Fruit fly (Drosophila melanogaster) whole organism, embryonic: Measurements from ENCODE around the gene CG16965.

Experiments used
- Abd-B ChIP-seq: fragments of 200-800 bp; sonication (Bioruptor generic); optimal IDR thresholded peaks from 2 replicates; lab custom pipeline; 2018; ENCODE audit warnings: missing biosample characterization, mild to moderate bottlenecking, missing genetic modification characterization, moderate library complexity
- Ada2b ChIP-seq: fragments of 200-800 bp; sonication (Bioruptor generic); IDR thresholded peaks from 2 replicates; pipeline ENCODE4 v1.3.6; 2022; ENCODE audit warnings: missing biosample characterization, missing genetic modification characterization
- BEAF-32 ChIP-seq: fragments of 200-800 bp; sonication (Bioruptor generic); optimal IDR thresholded peaks from 3 replicates; lab custom pipeline; 2017; ENCODE audit warnings: missing biosample characterization, missing genetic modification characterization, mild to moderate bottlenecking, moderate library complexity, missing genetic modification reagents
- C15 ChIP-seq: fragments of 200-800 bp; sonication (Bioruptor generic); IDR thresholded peaks from 3 replicates; pipeline ENCODE4 v1.3.6; 2022; ENCODE audit warnings: missing biosample characterization, missing genetic modification characterization
- CG10147 ChIP-seq: fragments of 200-800 bp; sonication (Bioruptor generic); optimal IDR thresholded peaks from 2 replicates; lab custom pipeline; 2019; ENCODE audit warnings: missing biosample characterization, mild to moderate bottlenecking, missing genetic modification characterization, moderate library complexity
- CG10321 ChIP-seq: fragments of 200-800 bp; sonication (Bioruptor generic); IDR thresholded peaks from 2 replicates; pipeline ENCODE4 v1.3.6; 2022; ENCODE audit warnings: missing biosample characterization, missing genetic modification characterization
- CG12391 ChIP-seq: fragments of 200-800 bp; sonication (Bioruptor generic); optimal IDR thresholded peaks from 3 replicates; lab custom pipeline; 2018; ENCODE audit warnings: missing biosample characterization, mild to moderate bottlenecking, missing genetic modification characterization, moderate library complexity
- CG13424 ChIP-seq: fragments of 200-800 bp; sonication (Bioruptor generic); optimal IDR thresholded peaks from 2 replicates; lab custom pipeline; 2019; ENCODE audit warnings: missing biosample characterization, mild to moderate bottlenecking, missing genetic modification characterization, moderate library complexity
- CG14014 ChIP-seq: fragments of 200-800 bp; sonication (Bioruptor generic); IDR thresholded peaks from 2 replicates; pipeline ENCODE4 v1.3.6; 2022; ENCODE audit warnings: missing biosample characterization, missing genetic modification characterization
- CG14667 ChIP-seq: fragments of 200-800 bp; sonication (Bioruptor generic); IDR thresholded peaks from 2 replicates; pipeline ENCODE4 v1.3.6; 2022; ENCODE audit warnings: missing biosample characterization, missing genetic modification characterization
- CG16863 ChIP-seq: fragments of 200-800 bp; sonication (Bioruptor generic); optimal IDR thresholded peaks from 3 replicates; lab custom pipeline; 2016; ENCODE audit warnings: missing biosample characterization, missing genetic modification characterization
- CG17612 ChIP-seq: fragments of 200-800 bp; sonication (Bioruptor generic); IDR thresholded peaks from 2 replicates; pipeline ENCODE4 v1.3.6; 2022; ENCODE audit warnings: missing biosample characterization, missing genetic modification characterization
- CG17802 ChIP-seq: fragments of 200-800 bp; sonication (Bioruptor generic); optimal IDR thresholded peaks from 2 replicates; lab custom pipeline; 2018; ENCODE audit warnings: missing biosample characterization, mild to moderate bottlenecking, missing genetic modification characterization, moderate library complexity
- CG18476 ChIP-seq: fragments of 200-800 bp; sonication (Bioruptor generic); optimal IDR thresholded peaks from 2 replicates; lab custom pipeline; 2016; ENCODE audit warnings: missing biosample characterization, mild to moderate bottlenecking, missing genetic modification characterization
- CG30020 ChIP-seq: fragments of 200-800 bp; optimal IDR thresholded peaks from 2 replicates; lab custom pipeline; 2019; ENCODE audit warnings: missing biosample characterization, mild to moderate bottlenecking, missing genetic modification characterization, moderate library complexity
- CG30431 ChIP-seq: fragments of 200-800 bp; sonication (Bioruptor generic); optimal IDR thresholded peaks from 2 replicates; lab custom pipeline; 2017; ENCODE audit warnings: missing biosample characterization, missing genetic modification characterization
- CG4404 ChIP-seq: fragments of 200-800 bp; sonication (Bioruptor generic); IDR thresholded peaks from 2 replicates; pipeline ENCODE4 v1.3.6; 2022; ENCODE audit warnings: missing biosample characterization, missing genetic modification characterization
- CG6765 ChIP-seq: fragments of 200-800 bp; sonication (Bioruptor generic); optimal IDR thresholded peaks from 3 replicates; lab custom pipeline; 2017; ENCODE audit warnings: missing biosample characterization, mild to moderate bottlenecking, missing genetic modification characterization
- CG7357 ChIP-seq: fragments of 200-800 bp; sonication (Bioruptor generic); IDR thresholded peaks from 3 replicates; pipeline ENCODE4 v1.3.6; 2022; ENCODE audit warnings: missing biosample characterization, missing genetic modification characterization
- CG8765 ChIP-seq: fragments of 200-800 bp; sonication (Bioruptor generic); IDR thresholded peaks from 2 replicates; pipeline ENCODE4 v1.3.6; 2022; ENCODE audit warnings: missing biosample characterization, missing genetic modification characterization
- CHES-1-like ChIP-seq: fragments of 200-800 bp; sonication (Bioruptor generic); optimal IDR thresholded peaks from 2 replicates; lab custom pipeline; 2016; ENCODE audit warnings: missing biosample characterization, missing genetic modification characterization
- Doc3 ChIP-seq: fragments of 200-800 bp; sonication (Bioruptor generic); IDR thresholded peaks from 3 replicates; pipeline ENCODE4 v1.3.6; 2022; ENCODE audit warnings: missing biosample characterization, missing genetic modification characterization; ENCODE audit not compliant: partially characterized antibody
- Fer2 ChIP-seq: fragments of 200-800 bp; sonication (Bioruptor generic); optimal IDR thresholded peaks from 2 replicates; lab custom pipeline; 2018; ENCODE audit warnings: missing biosample characterization, mild to moderate bottlenecking, missing genetic modification characterization, moderate library complexity
- Hey ChIP-seq: fragments of 200-800 bp; sonication (Bioruptor generic); optimal IDR thresholded peaks from 3 replicates; lab custom pipeline; 2018; ENCODE audit warnings: missing biosample characterization, mild to moderate bottlenecking, missing genetic modification characterization
- Lhr ChIP-seq: fragments of 200-800 bp; sonication (Bioruptor generic); optimal IDR thresholded peaks from 3 replicates; lab custom pipeline; 2017; ENCODE audit warnings: mild to moderate bottlenecking, missing biosample characterization, missing genetic modification reagents, missing genetic modification characterization
- MBD-R2 ChIP-seq: fragments of 200-800 bp; sonication (Bioruptor generic); IDR thresholded peaks from 2 replicates; pipeline ENCODE4 v1.3.6; 2022; ENCODE audit warnings: missing biosample characterization, missing genetic modification characterization
- MESR4 ChIP-seq: fragments of 200-800 bp; sonication (Bioruptor generic); optimal IDR thresholded peaks from 2 replicates; lab custom pipeline; 2018; ENCODE audit warnings: missing biosample characterization, mild to moderate bottlenecking, missing genetic modification characterization, moderate library complexity
- Neu2 ChIP-seq: fragments of 200-800 bp; sonication (Bioruptor generic); optimal IDR thresholded peaks from 3 replicates; lab custom pipeline; 2016; ENCODE audit warnings: missing biosample characterization, missing genetic modification characterization, borderline replicate concordance
- Stat92E ChIP-seq, 3 experiments: fragments of >200 bp in 2 of 3; fragments of 200-800 bp in 1 of 3; sonication (Bioruptor generic) in 1 of 3; optimal IDR thresholded peaks; 2 replicates each; lab custom pipeline; 2017 to 2019; ENCODE audit warnings: missing biosample characterization in 3 of 3, missing genetic modification characterization in 3 of 3, mild to moderate bottlenecking in 1 of 3, moderate library complexity in 1 of 3
- Tbp ChIP-seq: fragments of >200 bp; optimal IDR thresholded peaks from 2 replicates; lab custom pipeline; 2018; ENCODE audit warnings: missing biosample characterization, missing genetic modification characterization
- Usf ChIP-seq: fragments of 200-800 bp; sonication (Bioruptor generic); optimal IDR thresholded peaks from 2 replicates; lab custom pipeline; 2017; ENCODE audit warnings: missing genotype, missing biosample characterization, missing genetic modification characterization
- ac ChIP-seq: fragments of 200-800 bp; sonication (Bioruptor generic); optimal IDR thresholded peaks from 3 replicates; lab custom pipeline; 2017; ENCODE audit warnings: missing biosample characterization, mild to moderate bottlenecking, missing genetic modification characterization
- ap ChIP-seq: fragments of 200-800 bp; sonication (Bioruptor generic); IDR thresholded peaks from 2 replicates; pipeline ENCODE4 v1.3.6; 2022; ENCODE audit warnings: missing biosample characterization, missing genetic modification characterization
- az2 ChIP-seq: fragments of 200-800 bp; sonication (Bioruptor generic); optimal IDR thresholded peaks from 3 replicates; lab custom pipeline; 2016; ENCODE audit warnings: missing biosample characterization, missing genetic modification characterization
- bcd ChIP-seq: fragments of 200-800 bp; sonication (Bioruptor generic); optimal IDR thresholded peaks from 2 replicates; lab custom pipeline; 2017; ENCODE audit warnings: missing biosample characterization, mild to moderate bottlenecking, missing genetic modification characterization
- dan ChIP-seq: fragments of 200-800 bp; sonication (Bioruptor generic); IDR thresholded peaks from 2 replicates; pipeline ENCODE4 v1.3.6; 2022; ENCODE audit warnings: missing biosample characterization, missing genetic modification characterization
- danr ChIP-seq: fragments of 200-800 bp; sonication (Bioruptor generic); IDR thresholded peaks from 2 replicates; pipeline ENCODE4 v1.3.6; 2022; ENCODE audit warnings: missing biosample characterization, missing genetic modification characterization
- emc ChIP-seq: fragments of 200-800 bp; sonication (Bioruptor generic); optimal IDR thresholded peaks from 2 replicates; lab custom pipeline; 2016; ENCODE audit warnings: missing biosample characterization, missing genetic modification characterization
- gcm2 ChIP-seq: fragments of 200-800 bp; sonication (Bioruptor generic); optimal IDR thresholded peaks from 2 replicates; lab custom pipeline; 2016; ENCODE audit warnings: missing biosample characterization, missing genetic modification characterization
- lilli ChIP-seq: fragments of 200-800 bp; sonication (Bioruptor generic); optimal IDR thresholded peaks from 3 replicates; lab custom pipeline; 2016; ENCODE audit warnings: missing biosample characterization, missing genetic modification characterization
- nom ChIP-seq: fragments of 200-800 bp; sonication (Bioruptor generic); optimal IDR thresholded peaks from 2 replicates; lab custom pipeline; 2017; ENCODE audit warnings: missing biosample characterization, missing genetic modification characterization, mild to moderate bottlenecking, moderate library complexity, missing genetic modification reagents
- pho ChIP-seq: fragments of 200-800 bp; sonication (Bioruptor generic); optimal IDR thresholded peaks from 2 replicates; lab custom pipeline; 2016; ENCODE audit warnings: missing biosample characterization, missing genetic modification characterization
- ro ChIP-seq: fragments of 200-800 bp; sonication (Bioruptor generic); IDR thresholded peaks from 2 replicates; pipeline ENCODE4 v1.3.6; 2022; ENCODE audit warnings: missing biosample characterization, missing genetic modification characterization
- sisA ChIP-seq: fragments of 200-800 bp; sonication (Bioruptor generic); IDR thresholded peaks from 2 replicates; pipeline ENCODE4 v1.3.6; 2022; ENCODE audit warnings: missing biosample characterization, missing genetic modification characterization
- slou ChIP-seq: fragments of 200-800 bp; sonication (Bioruptor generic); optimal IDR thresholded peaks from 3 replicates; lab custom pipeline; 2016; ENCODE audit warnings: missing biosample characterization, missing genetic modification characterization
- stc ChIP-seq: fragments of 200-800 bp; sonication (Bioruptor generic); IDR thresholded peaks from 2 replicates; pipeline ENCODE4 v1.3.6; 2022; ENCODE audit warnings: missing biosample characterization, missing genetic modification characterization
- sug ChIP-seq: fragments of 200-800 bp; optimal IDR thresholded peaks from 2 replicates; lab custom pipeline; 2019; ENCODE audit warnings: missing biosample characterization, mild to moderate bottlenecking, missing genetic modification characterization, moderate library complexity
- tin ChIP-seq: fragments of 200-800 bp; sonication (Bioruptor generic); optimal IDR thresholded peaks from 3 replicates; lab custom pipeline; 2016; ENCODE audit warnings: missing biosample characterization, missing genetic modification characterization
- wdn ChIP-seq: fragments of 200-800 bp; sonication (Bioruptor generic); IDR thresholded peaks from 2 replicates; pipeline ENCODE4 v1.3.6; 2022; ENCODE audit warnings: missing biosample characterization, missing genetic modification characterization

The CG16965 gene

dm6 chr2L:12011682-12012655 lies 30.6 kb downstream of the CG16965 start (continued):
- TF ChIP-seq CG4404 (GFP tag; lab: Robert Waterston, UW) = no peak
- TF ChIP-seq dan (GFP tag; lab: Robert Waterston, UW) = no peak
- TF ChIP-seq CG7357 (GFP tag; lab: Robert Waterston, UW) = peak; percentile 61; the same call in 2 of the 3 replicates
- TF ChIP-seq Doc3 (GFP tag; lab: Robert Waterston, UW) = no peak
- no peak for TF ChIP-seq CG14014 (GFP tag; lab: Robert Waterston, UW)
- TF ChIP-seq CG17802 = no peak
- TF ChIP-seq gcm2 (GFP tag; lab: Kevin White, UChicago) = peak; percentile 48
- peak; percentile 30 for TF ChIP-seq Usf (GFP tag; lab: Kevin White, UChicago)
- TF ChIP-seq ap = no peak
- no peak for TF ChIP-seq CG8765 (GFP tag; lab: Robert Waterston, UW)
- TF ChIP-seq CG6765 = peak; percentile 86
- TF ChIP-seq ac (GFP tag; lab: Kevin White, UChicago) = peak; percentile 0
- TF ChIP-seq CG14667 = no peak
- TF ChIP-seq lilli (GFP tag; lab: Kevin White, UChicago) = peak; percentile 86
- peak; percentile 10 for TF ChIP-seq Hey (tag; lab: Kevin White, UChicago)
- TF ChIP-seq CG10147 (GFP tag; lab: Kevin White, UChicago) = no peak
- TF ChIP-seq az2 (GFP tag; lab: Kevin White, UChicago) = peak; percentile 69
- TF ChIP-seq Stat92E (GFP tag; optimal IDR thresholded peaks at IDR 0.05; lab: Kevin White, UChicago) = peak in 1 of 3 experiments; percentile 74
- TF ChIP-seq CG13424 (tag; lab: Kevin White, UChicago) = peak; percentile 55
- peak; percentile 29 for TF ChIP-seq BEAF-32 (GFP tag; lab: Kevin White, UChicago)
- TF ChIP-seq MESR4 (GFP tag; lab: Kevin White, UChicago) = peak; percentile 4
- peak; percentile 0 for TF ChIP-seq CG30431 (GFP tag; lab: Kevin White, UChicago)
- TF ChIP-seq CHES-1-like = peak; percentile 91
- TF ChIP-seq bcd (GFP tag; lab: Kevin White, UChicago) = peak; percentile 75
- no peak for TF ChIP-seq stc (GFP tag; lab: Robert Waterston, UW)
- peak; percentile 68 for TF ChIP-seq CG16863
- TF ChIP-seq Lhr (GFP tag; lab: Kevin White, UChicago) = peak; percentile 98
- TF ChIP-seq emc (GFP tag; lab: Kevin White, UChicago) = peak; percentile 30
- TF ChIP-seq pho (GFP tag; lab: Kevin White, UChicago) = peak; percentile 78
- no peak for TF ChIP-seq wdn (GFP tag; lab: Robert Waterston, UW)
- no peak for TF ChIP-seq sisA
- no peak for TF ChIP-seq CG18476 (GFP tag; lab: Kevin White, UChicago)
- peak; percentile 23 for TF ChIP-seq Fer2
- no peak for TF ChIP-seq Ada2b (GFP tag; lab: Robert Waterston, UW)
- peak; percentile 56 for TF ChIP-seq Abd-B (GFP tag; lab: Kevin White, UChicago)
- peak; percentile 13 for TF ChIP-seq Neu2
- no peak for TF ChIP-seq MBD-R2 (GFP tag; lab: Robert Waterston, UW)
- TF ChIP-seq C15 (GFP tag; lab: Robert Waterston, UW) = no peak
- TF ChIP-seq Tbp (GFP tag; lab: Kevin White, UChicago) = no peak
- no peak for TF ChIP-seq CG17612 (GFP tag; lab: Robert Waterston, UW)
- no peak for TF ChIP-seq CG10321
- no peak for TF ChIP-seq ro (GFP tag; lab: Robert Waterston, UW)
- no peak for TF ChIP-seq danr
- TF ChIP-seq nom (GFP tag; lab: Kevin White, UChicago) = peak; percentile 88
- TF ChIP-seq CG12391 (tag; lab: Kevin White, UChicago) = peak; percentile 67
- peak; percentile 13 for TF ChIP-seq slou (GFP tag; lab: Kevin White, UChicago)
- no peak for TF ChIP-seq CG30020 (tag; lab: Kevin White, UChicago)
- TF ChIP-seq tin (GFP tag; lab: Kevin White, UChicago) = peak; percentile 76
- TF ChIP-seq sug (tag; lab: Kevin White, UChicago) = peak; percentile 100
